Fruit fly (Drosophila melanogaster): ENCODE results near the gene Vha16-5.

Gene Vha16-5

DNA sequence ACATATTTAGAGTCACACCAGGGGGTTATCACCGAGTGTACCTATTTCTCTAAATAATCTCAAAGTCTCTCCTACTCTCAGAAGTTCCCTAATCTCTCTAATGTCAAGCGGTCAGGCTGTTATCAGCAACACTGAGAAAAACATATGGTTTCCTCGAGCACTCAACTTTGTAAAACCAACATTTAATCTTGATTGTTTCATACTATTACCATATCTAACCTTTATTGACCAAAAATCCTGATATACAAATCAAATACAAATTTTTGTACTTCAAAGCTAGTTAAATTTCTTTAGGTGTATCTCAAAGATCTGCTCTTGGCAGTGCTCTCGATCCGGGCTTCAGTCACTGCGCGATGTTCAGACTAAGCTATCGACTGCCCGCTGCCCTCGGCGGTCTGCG is 33.6 kb downstream of the Vha16-5 start, which contains the start of gene CG6415 (continued):
- TF ChIP-seq CG6276 (GFP tag; optimal IDR thresholded peaks at IDR 0.05), result peak; percentile 63
- peak; percentile 22 for TF ChIP-seq CG3919 (GFP tag; optimal IDR thresholded peaks at IDR 0.05)
- TF ChIP-seq CG31627 (GFP tag; optimal IDR thresholded peaks at IDR 0.05), result peak; percentile 32
- no peak for TF ChIP-seq Eip75B (GFP tag; optimal IDR thresholded peaks at IDR 0.05)
- peak; percentile 22 for TF ChIP-seq Hr39 (GFP tag; optimal IDR thresholded peaks at IDR 0.05)
- TF ChIP-seq CG11294 (GFP tag; IDR thresholded peaks at IDR 0.05), result peak; percentile 64
- no peak for TF ChIP-seq CG8632 (GFP tag; optimal IDR thresholded peaks at IDR 0.05)

DNA sequence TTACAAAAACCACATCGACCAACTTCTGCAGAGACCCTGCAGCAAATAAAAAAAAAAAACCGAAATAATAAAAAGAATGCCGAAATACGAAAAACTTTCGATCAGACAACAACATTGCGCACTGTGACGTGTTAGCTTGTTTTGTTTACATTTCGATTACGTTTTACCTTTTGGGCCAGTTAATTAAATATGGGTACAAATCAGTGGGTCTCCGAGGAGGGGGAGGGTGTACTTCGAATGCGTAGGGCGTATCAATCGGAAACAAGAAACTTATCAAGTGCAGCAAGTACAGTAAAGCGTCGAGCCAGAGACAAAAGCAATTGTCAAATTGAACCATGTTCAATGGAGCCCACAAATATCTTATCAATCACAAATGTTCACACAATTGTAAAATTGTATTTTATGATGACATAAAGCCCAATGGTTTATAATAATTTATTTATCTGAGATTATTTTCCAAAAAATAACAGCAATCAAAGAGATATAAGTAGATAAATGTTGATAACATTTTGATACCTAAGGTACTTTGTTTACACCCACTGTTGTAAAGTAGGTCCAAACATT is 35.3 kb downstream of the Vha16-5 start, which contains the start of gene Lip1:
Lip1 (minus strand) TSS at position 46 of the 564 bp plus-strand sequence.
- TF ChIP-seq svp (GFP tag) (peak; percentile 23), CG10669 (GFP tag; optimal IDR thresholded peaks at IDR 0.05) (no peak), fkh (GFP tag; optimal IDR thresholded peaks at IDR 0.05) (peak; percentile 15), Blimp-1 (GFP tag; optimal IDR thresholded peaks at IDR 0.05) (no peak), OdsH (GFP tag; optimal IDR thresholded peaks at IDR 0.05) (no peak)

DNA sequence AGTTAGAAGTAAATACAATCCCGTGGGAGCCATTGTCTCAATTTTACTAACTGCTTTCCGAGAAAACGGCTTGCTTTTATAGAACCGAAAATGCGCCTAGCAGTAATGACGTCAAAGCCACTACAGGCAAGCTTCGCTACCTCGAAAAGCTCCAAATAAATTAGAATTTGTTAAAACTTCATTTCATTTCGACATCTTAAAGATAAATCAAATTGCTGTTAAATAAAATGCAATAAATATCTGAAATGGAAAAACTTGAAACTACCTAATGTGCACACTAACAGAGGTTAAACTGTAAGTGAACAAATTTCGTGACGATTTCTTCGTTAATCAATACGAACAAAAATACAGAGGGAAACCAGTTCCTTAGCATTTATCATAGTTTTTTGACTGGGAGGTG is 38.9 kb downstream of the Vha16-5 start, which contains the start of gene CG7300:
CG7300 (minus strand) TSS at position 52 of the 400 bp plus-strand sequence.
- TF ChIP-seq CG7368 (GFP tag; optimal IDR thresholded peaks at IDR 0.05) (no peak), svp (GFP tag) (peak; percentile 18), Eip78C (GFP tag) (peak; percentile 81), CG4318 (GFP tag; optimal IDR thresholded peaks at IDR 0.05) (no peak), eg (GFP tag; IDR thresholded peaks at IDR 0.05) (0 out of 3 replicates have a peak, but pooled peaks have one; percentile 13), vri (GFP tag; optimal IDR thresholded peaks at IDR 0.05) (no peak), ss (GFP tag; optimal IDR thresholded peaks at IDR 0.05) (no peak), CG32006 (GFP tag; optimal IDR thresholded peaks at IDR 0.05) (peak; percentile 27), esn (GFP tag; optimal IDR thresholded peaks at IDR 0.05) (no peak), CG6808 (GFP tag; optimal IDR thresholded peaks at IDR 0.05) (no peak), CG34406 (GFP tag; optimal IDR thresholded peaks at IDR 0.05) (no peak)

DNA sequence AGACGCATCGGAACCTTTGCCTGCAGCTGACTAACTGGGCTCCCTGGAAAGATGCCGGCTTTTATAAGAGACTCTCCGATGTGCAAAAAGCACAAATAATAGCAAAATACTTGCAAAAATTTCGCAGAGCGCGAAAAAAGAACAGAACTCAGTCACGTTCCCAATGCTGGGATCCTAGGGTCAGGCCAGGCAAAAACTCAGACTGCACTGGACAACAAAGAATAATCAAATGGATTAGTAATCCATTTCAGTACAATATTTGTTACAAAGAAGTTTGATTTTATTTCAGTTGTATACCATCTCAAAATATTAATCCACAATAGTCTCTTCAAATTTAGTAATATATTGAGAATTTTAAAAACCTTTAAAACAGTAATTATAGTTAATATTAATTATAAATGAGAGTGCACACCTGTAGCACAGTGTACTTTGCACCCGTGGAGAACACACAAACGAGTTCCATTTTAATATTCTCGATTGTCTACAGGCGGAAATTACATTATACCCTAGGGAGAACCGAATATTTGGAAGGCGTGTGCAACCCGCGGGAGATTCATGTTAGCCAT is 42.7 kb downstream of the Vha16-5 start, which contains the start of gene CG17108:
CG17108 (minus strand) TSS at position 51 of the 566 bp plus-strand sequence.
- TF ChIP-seq Lpt (GFP tag; optimal IDR thresholded peaks at IDR 0.05) (no peak), fd59A (GFP tag; optimal IDR thresholded peaks at IDR 0.05) (no peak), CG6854 (GFP tag; optimal IDR thresholded peaks at IDR 0.05) (no peak), Smox (GFP tag; optimal IDR thresholded peaks at IDR 0.05) (no peak), CG9139 (GFP tag; optimal IDR thresholded peaks at IDR 0.05) (peak; percentile 21), CG34406 (GFP tag; optimal IDR thresholded peaks at IDR 0.05) (no peak), CG11902 (GFP tag; optimal IDR thresholded peaks at IDR 0.05) (no peak), CG11762 (GFP tag; optimal IDR thresholded peaks at IDR 0.05; ENCODE audit: insufficient read depth) (no peak), CG16779 (tag; optimal IDR thresholded peaks at IDR 0.05) (no peak), eg (GFP tag; IDR thresholded peaks at IDR 0.05) (no peak), Ets21C (GFP tag; optimal IDR thresholded peaks at IDR 0.05) (no peak), svp (GFP tag) (peak; percentile 80), ss (GFP tag; optimal IDR thresholded peaks at IDR 0.05) (peak in 1 of 2 experiments; percentile 22), Met (GFP tag; optimal IDR thresholded peaks at IDR 0.05) (no peak), Eip78C (GFP tag) (peak; percentile 30), CG6792 (GFP tag; optimal IDR thresholded peaks at IDR 0.05) (no peak), CG11294 (GFP tag; IDR thresholded peaks at IDR 0.05) (no peak), Gug (GFP tag; IDR thresholded peaks at IDR 0.05) (no peak), Sox15 (GFP tag; optimal IDR thresholded peaks at IDR 0.05) (no peak), fd85E (GFP tag; optimal IDR thresholded peaks at IDR 0.05) (no peak), Hr38 (GFP tag; optimal IDR thresholded peaks at IDR 0.05) (no peak), CG15336 (GFP tag; IDR thresholded peaks at IDR 0.05) (no peak), CG1621 (tag; optimal IDR thresholded peaks at IDR 0.05) (no peak), CG10631 (GFP tag; optimal IDR thresholded peaks at IDR 0.05) (no peak), salr (GFP tag; optimal IDR thresholded peaks at IDR 0.05) (no peak), topi (GFP tag; optimal IDR thresholded peaks at IDR 0.05) (no peak), CG3032 (tag; optimal IDR thresholded peaks at IDR 0.05) (no peak), Blimp-1 (GFP tag; optimal IDR thresholded peaks at IDR 0.05) (no peak), CG3919 (GFP tag; optimal IDR thresholded peaks at IDR 0.05) (no peak), Hr39 (GFP tag; optimal IDR thresholded peaks at IDR 0.05) (no peak), Ets96B (tag; optimal IDR thresholded peaks at IDR 0.05) (peak; percentile 53), CG7368 (GFP tag; optimal IDR thresholded peaks at IDR 0.05) (no peak), vri (GFP tag; optimal IDR thresholded peaks at IDR 0.05) (no peak)
